Worm (Caenorhabditis elegans): Measurements from ENCODE around the gene W07A12.8.

DNA sequence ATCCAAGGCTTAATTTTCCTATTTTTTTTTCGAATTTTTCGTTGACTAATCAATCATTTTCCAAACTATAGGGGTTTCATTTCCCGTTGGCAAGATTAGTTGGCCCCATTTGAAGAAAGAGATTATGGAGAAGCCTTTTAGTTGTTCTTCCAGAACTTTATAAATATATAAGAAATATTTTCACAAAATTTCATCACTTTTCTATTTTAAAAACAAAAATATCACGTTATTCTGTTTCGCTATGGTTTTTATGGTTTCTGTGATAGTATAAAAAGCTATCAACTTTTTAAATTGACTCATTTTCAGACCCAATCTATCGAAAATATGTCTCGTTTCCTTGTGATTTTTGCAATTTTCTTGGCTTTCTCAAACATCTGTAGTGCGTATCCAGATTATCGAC lies 29.7 kb downstream of the W07A12.8 start, which contains the start of gene nlp-78:
- TF ChIP-seq W03F9.2 (tag; optimal IDR thresholded peaks at IDR 0.05): no peak
- TF ChIP-seq him-1 (tag; optimal IDR thresholded peaks at IDR 0.05): no peak
- no peak for TF ChIP-seq dao-5 (tag; optimal IDR thresholded peaks at IDR 0.05)

Data from whole organism, L4/young adult.